Worm (Caenorhabditis elegans) whole organism, L2 larva: Measurements from ENCODE around the gene C54F6.15.

Source experiments
- aly-2 ChIP-seq: fragments of 150-350 bp; optimal IDR thresholded peaks from 2 replicates; lab custom pipeline; 2014; ENCODE audit warnings: missing biosample characterization, missing genetic modification characterization
- ama-1 ChIP-seq: fragments of 150-350 bp; optimal IDR thresholded peaks from 2 replicates; lab custom pipeline; 2018; ENCODE audit warnings: inconsistent platforms
- ceh-16 ChIP-seq: fragments of 150-350 bp; optimal IDR thresholded peaks from 2 replicates; lab custom pipeline; 2014; ENCODE audit warnings: missing biosample characterization, missing genetic modification characterization
- egl-27 ChIP-seq: sonication (generic microtip); optimal IDR thresholded peaks from 3 replicates; lab custom pipeline; 2017; ENCODE audit warnings: missing biosample characterization, missing genetic modification reagents, missing genetic modification characterization
- elt-1 ChIP-seq: fragments of 150-350 bp; optimal IDR thresholded peaks from 2 replicates; lab custom pipeline; 2014; ENCODE audit warnings: missing biosample characterization, missing genetic modification characterization
- lin-11 ChIP-seq: fragments of 150-350 bp; sonication (generic microtip); optimal IDR thresholded peaks from 2 replicates; lab custom pipeline; 2014; ENCODE audit warnings: missing biosample characterization, missing genetic modification characterization, inconsistent platforms, mixed read lengths
- lin-39 ChIP-seq: fragments of 150-350 bp; optimal IDR thresholded peaks from 2 replicates; lab custom pipeline; 2014; ENCODE audit warnings: missing biosample characterization, missing genetic modification reagents, missing genetic modification characterization
- nhr-12 ChIP-seq: fragments of 150-350 bp; optimal IDR thresholded peaks from 2 replicates; lab custom pipeline; 2014; ENCODE audit warnings: missing biosample characterization, missing genetic modification characterization
- nhr-129 ChIP-seq: fragments of 150-350 bp; optimal IDR thresholded peaks from 2 replicates; lab custom pipeline; 2014; ENCODE audit warnings: missing biosample characterization, missing genetic modification characterization
- unc-62 ChIP-seq: fragments of 150-350 bp; optimal IDR thresholded peaks from 2 replicates; lab custom pipeline; 2014; ENCODE audit warnings: missing biosample characterization, missing genetic modification reagents, missing genetic modification characterization
- ztf-4 ChIP-seq: fragments of 150-350 bp; optimal IDR thresholded peaks from 2 replicates; lab custom pipeline; 2014; ENCODE audit warnings: missing biosample characterization, missing genetic modification characterization

ce11 chrV:7508566-7509044 lies 13.6 kb downstream of the C54F6.15 start, which contains the start of the genes str-31 and nhr-172:
- TF ChIP-seq nhr-129: no peak
- TF ChIP-seq aly-2 (tag; lab: Kevin White, UChicago): no peak
- no peak for TF ChIP-seq ztf-4
- TF ChIP-seq ama-1 (lab: Kevin White, UChicago): no peak
- no peak for TF ChIP-seq elt-1 (tag; lab: Kevin White, UChicago)
- no peak for TF ChIP-seq egl-27 (tag; lab: Kevin White, UChicago)
- TF ChIP-seq lin-11 (tag; lab: Kevin White, UChicago): no peak
- no peak for TF ChIP-seq unc-62 (GFP tag; lab: Kevin White, UChicago)
- TF ChIP-seq lin-39 (tag; lab: Kevin White, UChicago): no peak
- TF ChIP-seq ceh-16 (tag; lab: Kevin White, UChicago): no peak
- no peak for TF ChIP-seq nhr-12
